Fruit fly (Drosophila melanogaster) whole organism, wandering third instar larva: ENCODE results near the gene CG6696.

Experiments used
- Abd-B ChIP-seq: fragments of >200 bp; optimal IDR thresholded peaks from 2 replicates; lab custom pipeline; 2017; ENCODE audit warnings: missing biosample characterization, missing genetic modification characterization
- CG32264 ChIP-seq: fragments of 200-800 bp; sonication (Bioruptor generic); optimal IDR thresholded peaks from 2 replicates; lab custom pipeline; 2016; ENCODE audit warnings: missing biosample characterization, missing genetic modification characterization
- Hnf4 ChIP-seq: fragments of 200-800 bp; sonication (Bioruptor generic); optimal IDR thresholded peaks from 2 replicates; lab custom pipeline; 2016; ENCODE audit warnings: missing biosample characterization, mild to moderate bottlenecking, missing genetic modification characterization
- Jra ChIP-seq: sonication (Bioruptor generic); optimal IDR thresholded peaks from 2 replicates; lab custom pipeline; 2016; ENCODE audit warnings: missing biosample characterization, missing genetic modification characterization
- OdsH ChIP-seq: fragments of 200-800 bp; sonication (Bioruptor generic); optimal IDR thresholded peaks from 2 replicates; lab custom pipeline; 2016; ENCODE audit warnings: missing biosample characterization, mild to moderate bottlenecking, missing genetic modification characterization
- Rel ChIP-seq, 2 experiments: fragments of 200-800 bp; sonication (Bioruptor generic) in 1 of 2; optimal IDR thresholded peaks; 2 replicates in 1 of 2; 3 replicates in 1 of 2; lab custom pipeline; 2016 to 2019; ENCODE audit warnings: mild to moderate bottlenecking in 2 of 2, missing biosample characterization in 2 of 2, missing genetic modification characterization in 2 of 2, moderate library complexity in 1 of 2
- brk ChIP-seq: fragments of 200-800 bp; sonication (Bioruptor generic); optimal IDR thresholded peaks from 2 replicates; lab custom pipeline; 2016; ENCODE audit warnings: missing biosample characterization, mild to moderate bottlenecking, missing genetic modification characterization
- dmrt93B ChIP-seq: fragments of 200-800 bp; sonication (Bioruptor generic); optimal IDR thresholded peaks from 2 replicates; lab custom pipeline; 2018; ENCODE audit warnings: missing biosample characterization, mild to moderate bottlenecking, missing genetic modification characterization
- rgr ChIP-seq: fragments of 200-800 bp; sonication (Bioruptor generic); optimal IDR thresholded peaks from 3 replicates; lab custom pipeline; 2016; ENCODE audit warnings: missing biosample characterization, mild to moderate bottlenecking, missing genetic modification characterization
- sv ChIP-seq: fragments of 200-800 bp; sonication (Bioruptor generic); optimal IDR thresholded peaks from 3 replicates; lab custom pipeline; 2016; ENCODE audit warnings: missing biosample characterization, missing genetic modification characterization
- tai ChIP-seq: sonication (Bioruptor generic); optimal IDR thresholded peaks from 2 replicates; lab custom pipeline; 2016; ENCODE audit warnings: missing biosample characterization, missing genetic modification characterization
- usp ChIP-seq: fragments of >200 bp; optimal IDR thresholded peaks from 2 replicates; lab custom pipeline; 2017; ENCODE audit warnings: missing biosample characterization, missing genetic modification characterization

DNA sequence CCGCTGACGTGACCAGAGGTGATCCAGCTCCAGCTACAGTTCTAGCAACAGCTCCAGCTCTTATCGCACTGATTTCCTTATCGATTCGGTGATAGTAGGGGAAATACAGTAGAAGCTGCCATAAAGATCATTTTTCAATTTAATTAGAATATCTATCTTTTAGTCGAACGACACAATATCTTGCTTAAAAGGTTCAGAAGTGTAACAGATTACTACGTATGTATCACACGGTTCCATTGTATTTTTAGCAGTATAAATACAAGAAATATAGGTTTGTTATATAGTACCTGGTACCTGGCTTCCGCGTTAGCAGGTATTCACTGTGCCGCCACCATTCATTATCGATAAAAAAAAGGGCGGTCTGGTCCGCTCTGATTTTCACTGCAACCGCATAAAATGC is 17.1 kb downstream of the CG6696 start:
- TF ChIP-seq Hnf4 (GFP tag; lab: Kevin White, UChicago) (peak; percentile 84), CG32264 (GFP tag; lab: Kevin White, UChicago) (no peak), Abd-B (no peak), Rel (GFP tag; optimal IDR thresholded peaks at IDR 0.05; lab: Kevin White, UChicago) (no peak), Rel (tag; optimal IDR thresholded peaks at IDR 0.05; lab: Kevin White, UChicago) (peak; percentile 69), usp (GFP tag; lab: Kevin White, UChicago) (no peak), dmrt93B (GFP tag; lab: Kevin White, UChicago) (peak; percentile 58), OdsH (GFP tag; lab: Kevin White, UChicago) (peak; percentile 83), sv (GFP tag; lab: Kevin White, UChicago) (peak; percentile 64), tai (GFP tag; lab: Kevin White, UChicago) (no peak), rgr (peak; percentile 89), Jra (GFP tag; lab: Kevin White, UChicago) (peak; percentile 53), brk (GFP tag; lab: Kevin White, UChicago) (no peak)
